Fruit fly (Drosophila melanogaster): ENCODE results near the gene Atet.

dm6 chr2L:4355066-4355465 lies 21.4 kb downstream of the Atet start:
- TF ChIP-seq Ravus (GFP tag; IDR thresholded peaks at IDR 0.05) (no peak), Antp (GFP tag; optimal IDR thresholded peaks at IDR 0.05) (no peak), toy (GFP tag; IDR thresholded peaks at IDR 0.05) (no peak), en (GFP tag; optimal IDR thresholded peaks at IDR 0.05) (no peak), ash1 (GFP tag; optimal IDR thresholded peaks at IDR 0.05) (no peak), CG16863 (GFP tag; optimal IDR thresholded peaks at IDR 0.05) (no peak), CG2116 (GFP tag; optimal IDR thresholded peaks at IDR 0.05) (no peak), CG10267 (tag; optimal IDR thresholded peaks at IDR 0.05) (no peak), usp (GFP tag; optimal IDR thresholded peaks at IDR 0.05) (no peak), kni (GFP tag; optimal IDR thresholded peaks at IDR 0.05) (no peak), Dfd (GFP tag; optimal IDR thresholded peaks at IDR 0.05) (no peak)

Measured in whole organism, embryonic.